Worm (Caenorhabditis elegans): ENCODE results near the gene sas-5.

DNA sequence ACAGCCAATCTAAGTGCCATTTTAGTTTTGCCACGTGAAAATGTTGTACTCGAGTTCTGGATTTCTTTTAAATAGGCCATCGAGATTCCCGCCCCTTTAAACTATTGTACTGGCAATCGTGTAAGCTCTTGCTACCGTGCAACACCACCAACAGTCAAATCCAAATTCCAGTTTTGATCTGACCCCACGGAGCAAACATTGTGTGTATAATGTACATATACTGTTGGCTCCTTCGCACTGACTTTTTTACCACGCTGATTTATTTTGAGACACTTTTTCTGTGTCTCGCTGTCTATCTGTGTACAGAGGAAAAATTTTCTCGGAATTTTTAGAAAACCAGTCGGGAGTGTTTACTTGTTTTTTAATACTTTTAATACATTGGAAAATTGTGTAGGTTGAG, 488 bp upstream of the sas-5 start, which contains the start of gene piit-1:
- TF ChIP-seq pha-4 (tag; optimal IDR thresholded peaks at IDR 0.05): no peak
- no peak for TF ChIP-seq lin-11 (tag; optimal IDR thresholded peaks at IDR 0.05)
- no peak for TF ChIP-seq ceh-22 (tag; optimal IDR thresholded peaks at IDR 0.05)

Measured in whole organism, late embryonic.